Worm (Caenorhabditis elegans) whole organism, L2 larva: ENCODE data around the gene ttbk-4.

Experiments used
- C34F6.9 ChIP-seq: fragments of 150-350 bp; optimal IDR thresholded peaks from 2 replicates; lab custom pipeline; 2014; ENCODE audit warnings: missing biosample characterization, missing genetic modification characterization
- F13H6.1 ChIP-seq: sonication (generic microtip); optimal IDR thresholded peaks from 2 replicates; lab custom pipeline; 2016; ENCODE audit warnings: missing genetic modification characterization, missing compliant biosample characterization
- R02D3.7 ChIP-seq: fragments of 150-350 bp; optimal IDR thresholded peaks from 2 replicates; lab custom pipeline; 2014; ENCODE audit warnings: missing biosample characterization, missing genetic modification characterization
- ZK546.5 ChIP-seq: sonication (generic microtip); optimal IDR thresholded peaks from 2 replicates; lab custom pipeline; 2017; ENCODE audit warnings: missing biosample characterization, missing genetic modification characterization
- alr-1 ChIP-seq: fragments of 150-350 bp; optimal IDR thresholded peaks from 2 replicates; lab custom pipeline; 2014; ENCODE audit warnings: missing biosample characterization, missing genetic modification characterization
- blmp-1 ChIP-seq: sonication (generic microtip); optimal IDR thresholded peaks from 2 replicates; lab custom pipeline; 2017; ENCODE audit warnings: missing genetic modification characterization, mild to moderate bottlenecking, missing compliant biosample characterization, antibody characterized with exemption, moderate library complexity; ENCODE audit not compliant: insufficient read depth
- ceh-16 ChIP-seq: fragments of 150-350 bp; optimal IDR thresholded peaks from 2 replicates; lab custom pipeline; 2014; ENCODE audit warnings: missing biosample characterization, missing genetic modification characterization
- crh-2 ChIP-seq: sonication (generic microtip); optimal IDR thresholded peaks from 2 replicates; lab custom pipeline; 2017; ENCODE audit warnings: missing biosample characterization, missing genetic modification characterization
- dmd-4 ChIP-seq: sonication (generic microtip); optimal IDR thresholded peaks from 2 replicates; lab custom pipeline; 2017; ENCODE audit warnings: missing biosample characterization, missing genetic modification characterization
- egl-27 ChIP-seq: sonication (generic microtip); optimal IDR thresholded peaks from 3 replicates; lab custom pipeline; 2017; ENCODE audit warnings: missing biosample characterization, missing genetic modification reagents, missing genetic modification characterization
- elt-1 ChIP-seq: fragments of 150-350 bp; optimal IDR thresholded peaks from 2 replicates; lab custom pipeline; 2014; ENCODE audit warnings: missing biosample characterization, missing genetic modification characterization
- fos-1 ChIP-seq: fragments of 150-350 bp; optimal IDR thresholded peaks from 2 replicates; lab custom pipeline; 2014; ENCODE audit warnings: missing biosample characterization, missing genetic modification characterization
- lin-11 ChIP-seq: fragments of 150-350 bp; sonication (generic microtip); optimal IDR thresholded peaks from 2 replicates; lab custom pipeline; 2014; ENCODE audit warnings: missing biosample characterization, missing genetic modification characterization, inconsistent platforms, mixed read lengths
- lin-13 ChIP-seq: fragments of 150-350 bp; optimal IDR thresholded peaks from 2 replicates; lab custom pipeline; 2014; ENCODE audit warnings: missing biosample characterization, missing genetic modification reagents, missing genetic modification characterization
- lsy-2 ChIP-seq, 2 experiments: fragments of 150-350 bp in 1 of 2; sonication (generic microtip) in 1 of 2; optimal IDR thresholded peaks; 2 replicates each; lab custom pipeline; 2014 to 2017; ENCODE audit warnings: missing biosample characterization in 2 of 2, missing genetic modification characterization in 2 of 2
- mab-5 ChIP-seq: fragments of 150-350 bp; optimal IDR thresholded peaks from 2 replicates; lab custom pipeline; 2014; ENCODE audit warnings: missing biosample characterization, missing genetic modification characterization
- mbf-1 ChIP-seq: sonication (generic microtip); optimal IDR thresholded peaks from 2 replicates; lab custom pipeline; 2017; ENCODE audit warnings: missing biosample characterization, missing genetic modification characterization
- nhr-10 ChIP-seq: sonication (generic microtip); optimal IDR thresholded peaks from 2 replicates; lab custom pipeline; 2017; ENCODE audit warnings: missing biosample characterization, missing genetic modification characterization
- nhr-12 ChIP-seq: fragments of 150-350 bp; optimal IDR thresholded peaks from 2 replicates; lab custom pipeline; 2014; ENCODE audit warnings: missing biosample characterization, missing genetic modification characterization
- nhr-129 ChIP-seq: fragments of 150-350 bp; optimal IDR thresholded peaks from 2 replicates; lab custom pipeline; 2014; ENCODE audit warnings: missing biosample characterization, missing genetic modification characterization
- nhr-21 ChIP-seq: fragments of 150-350 bp; optimal IDR thresholded peaks from 2 replicates; lab custom pipeline; 2014; ENCODE audit warnings: missing biosample characterization, missing genetic modification characterization
- nhr-23 ChIP-seq: fragments of 150-350 bp; optimal IDR thresholded peaks from 2 replicates; lab custom pipeline; 2014; ENCODE audit warnings: missing biosample characterization, missing genetic modification reagents, missing genetic modification characterization
- nhr-237 ChIP-seq: fragments of 150-350 bp; optimal IDR thresholded peaks from 2 replicates; lab custom pipeline; 2014; ENCODE audit warnings: missing biosample characterization, missing genetic modification characterization
- nhr-25 ChIP-seq: fragments of 150-350 bp; sonication (generic microtip); optimal IDR thresholded peaks from 3 replicates; lab custom pipeline; 2014; ENCODE audit warnings: missing biosample characterization, missing genetic modification characterization
- nhr-6 ChIP-seq: fragments of 150-350 bp; optimal IDR thresholded peaks from 2 replicates; lab custom pipeline; 2014; ENCODE audit warnings: missing biosample characterization, missing genetic modification characterization
- nhr-77 ChIP-seq: fragments of 150-350 bp; optimal IDR thresholded peaks from 2 replicates; lab custom pipeline; 2014; ENCODE audit warnings: missing biosample characterization, missing genetic modification characterization
- sem-4 ChIP-seq: fragments of 150-350 bp; optimal IDR thresholded peaks from 2 replicates; lab custom pipeline; 2014; ENCODE audit warnings: missing biosample characterization, missing genetic modification reagents, missing genetic modification characterization
- skn-1 ChIP-seq: sonication (generic microtip); optimal IDR thresholded peaks from 2 replicates; lab custom pipeline; 2017; ENCODE audit warnings: missing biosample characterization, missing genetic modification characterization
- sma-9 ChIP-seq, 2 experiments: fragments of 150-350 bp in 1 of 2; sonication (generic microtip) in 1 of 2; optimal IDR thresholded peaks; 2 replicates each; lab custom pipeline; 2014 to 2016; ENCODE audit warnings: missing genetic modification characterization in 2 of 2, mild to moderate bottlenecking in 1 of 2, missing biosample characterization in 1 of 2, missing compliant biosample characterization in 1 of 2, missing genetic modification reagents in 1 of 2, moderate library complexity in 1 of 2
- snpc-4 ChIP-seq: fragments of 150-350 bp; optimal IDR thresholded peaks from 2 replicates; lab custom pipeline; 2014; ENCODE audit warnings: missing biosample characterization, missing genetic modification characterization
- unc-39 ChIP-seq: fragments of 150-350 bp; optimal IDR thresholded peaks from 2 replicates; lab custom pipeline; 2014; ENCODE audit warnings: missing biosample characterization, missing genetic modification characterization
- zag-1 ChIP-seq: fragments of 150-350 bp; optimal IDR thresholded peaks from 2 replicates; lab custom pipeline; 2014; ENCODE audit warnings: missing biosample characterization, missing genetic modification characterization
- ztf-4 ChIP-seq: fragments of 150-350 bp; optimal IDR thresholded peaks from 2 replicates; lab custom pipeline; 2014; ENCODE audit warnings: missing biosample characterization, missing genetic modification characterization

Gene ttbk-4

DNA sequence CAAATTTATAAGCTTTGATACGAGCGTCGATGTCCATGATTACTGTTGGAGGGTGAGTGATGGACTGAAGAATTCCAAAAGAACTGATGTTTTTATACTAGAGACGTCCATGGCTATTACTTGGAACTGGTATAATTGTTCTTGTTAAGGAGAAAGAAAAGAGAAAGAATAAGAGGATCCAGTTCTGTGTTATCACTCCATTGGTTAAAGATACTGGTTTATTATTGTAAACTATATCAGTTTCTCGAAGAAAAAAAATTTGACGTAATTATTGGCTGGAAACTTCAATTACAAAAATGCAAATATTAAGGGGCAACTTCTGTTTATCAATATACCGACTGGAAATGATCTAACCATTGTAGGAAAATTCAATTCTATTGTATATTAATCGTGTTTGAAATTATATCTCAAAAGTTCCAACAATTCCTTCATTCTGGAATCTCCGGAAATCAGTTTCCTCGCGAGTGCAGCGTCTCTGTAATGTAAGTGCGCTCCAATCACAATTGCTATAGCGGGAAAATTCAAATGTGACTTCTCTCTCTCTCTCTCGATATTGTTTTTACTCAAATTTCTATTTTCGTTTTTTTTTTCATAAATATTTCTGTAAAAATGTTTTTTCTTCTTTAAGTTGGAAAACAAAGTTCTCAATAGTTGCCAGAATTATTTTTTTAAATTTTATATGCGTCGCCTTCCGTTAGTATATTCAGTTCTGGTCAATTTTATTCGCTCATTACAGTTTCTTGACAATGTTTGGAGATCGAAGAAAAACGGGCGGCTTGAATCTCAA is 10.7 kb upstream of the ttbk-4 start, which contains the start of the genes col-2 and ndc-80 (continued):
- TF ChIP-seq fos-1 (tag; lab: Kevin White, UChicago) (no peak), blmp-1 (tag; lab: Kevin White, UChicago) (peak; percentile 15), nhr-129 (peak; percentile 84), lin-11 (tag; lab: Kevin White, UChicago) (no peak), sem-4 (no peak), sma-9 (GFP tag; optimal IDR thresholded peaks at IDR 0.05; lab: Kevin White, UChicago) (peak; percentile 71), sma-9 (tag; optimal IDR thresholded peaks at IDR 0.05; lab: Kevin White, UChicago) (no peak), ZK546.5 (tag; lab: Kevin White, UChicago) (no peak), nhr-23 (tag; lab: Kevin White, UChicago) (no peak), nhr-21 (tag; lab: Kevin White, UChicago) (peak; percentile 13), dmd-4 (no peak), nhr-237 (no peak)
- TF ChIP-seq, all 48 proteins: peak for 11

ce11 chrIV:10084323-10084959 is 9.5 kb upstream of the ttbk-4 start, which contains the start of gene W01B6.8:
TSS of gene W01B6.8 (minus strand) at chrIV:10084373.
- TF ChIP-seq elt-1 (tag; lab: Kevin White, UChicago) = no peak

- TF ChIP-seq nhr-23 (tag; lab: Kevin White, UChicago) = no peak
- no peak for TF ChIP-seq ceh-16
- no peak for TF ChIP-seq egl-27 (tag; lab: Kevin White, UChicago)
- no peak for TF ChIP-seq unc-39 (tag; lab: Kevin White, UChicago)
- no peak for TF ChIP-seq nhr-10 (tag; lab: Kevin White, UChicago)
- TF ChIP-seq elt-1 (tag; lab: Kevin White, UChicago) = no peak
- no peak for TF ChIP-seq C34F6.9
- no peak for TF ChIP-seq dmd-4
- TF ChIP-seq nhr-12 (tag; lab: Kevin White, UChicago) = no peak
- no peak for TF ChIP-seq ZK546.5 (tag; lab: Kevin White, UChicago)
- TF ChIP-seq nhr-21 (tag; lab: Kevin White, UChicago) = no peak
- no peak for TF ChIP-seq alr-1
- no peak for TF ChIP-seq lsy-2 (tag; optimal IDR thresholded peaks at IDR 0.05; lab: Kevin White, UChicago)
- TF ChIP-seq sem-4 = no peak
Observed at ce11 chrIV:10080816-10081215, 5.9 kb upstream of the ttbk-4 start, which contains the start of gene W01B6.6. TSS of gene W01B6.6 (plus strand) at chrIV:10081116.

- TF ChIP-seq zag-1 = no peak
- TF ChIP-seq egl-27 (tag; lab: Kevin White, UChicago) = no peak
- no peak for TF ChIP-seq nhr-77
- no peak for TF ChIP-seq lin-11 (tag; lab: Kevin White, UChicago)
- no peak for TF ChIP-seq mbf-1
- no peak for TF ChIP-seq R02D3.7
- no peak for TF ChIP-seq alr-1
- TF ChIP-seq lin-13 (GFP tag; lab: Kevin White, UChicago) = no peak
- no peak for TF ChIP-seq ZK546.5 (tag; lab: Kevin White, UChicago)
- TF ChIP-seq snpc-4 (tag; lab: Kevin White, UChicago) = no peak
- no peak for TF ChIP-seq F13H6.1 (tag; lab: Kevin White, UChicago)
- TF ChIP-seq, all 48 proteins: peak for 0
Observed at ce11 chrIV:10078003-10078402, 3.1 kb upstream of the ttbk-4 start.

ce11 chrIV:10075899-10076298 is 965 bp upstream of the ttbk-4 start, which contains the start of gene W01B6.5:
TSS of gene W01B6.5 (plus strand) at chrIV:10076199.
- TF ChIP-seq lsy-2 (tag; optimal IDR thresholded peaks at IDR 0.05; lab: Kevin White, UChicago) = no peak
- no peak for TF ChIP-seq skn-1
- TF ChIP-seq lin-13 (GFP tag; lab: Kevin White, UChicago) = no peak
- TF ChIP-seq dmd-4 = no peak
- TF ChIP-seq crh-2 (tag; lab: Kevin White, UChicago) = no peak
- TF ChIP-seq unc-39 (tag; lab: Kevin White, UChicago) = no peak
- no peak for TF ChIP-seq mab-5
- no peak for TF ChIP-seq nhr-6
- TF ChIP-seq nhr-21 (tag; lab: Kevin White, UChicago) = no peak
- no peak for TF ChIP-seq elt-1 (tag; lab: Kevin White, UChicago)
- TF ChIP-seq ztf-4 (tag; lab: Kevin White, UChicago) = no peak
- no peak for TF ChIP-seq R02D3.7
- TF ChIP-seq nhr-25 (tag; lab: Kevin White, UChicago) = no peak
